Fruit fly (Drosophila melanogaster) whole organism, embryonic: Measurements from ENCODE around the gene spn-F.

Experiments used
- Atf6 ChIP-seq: fragments of 200-800 bp; sonication (Bioruptor generic); IDR thresholded peaks from 2 replicates; pipeline ENCODE4 v1.3.6; 2022; ENCODE audit warnings: missing biosample characterization, missing genetic modification characterization
- Awh ChIP-seq: fragments of 200-800 bp; sonication (Bioruptor generic); IDR thresholded peaks from 2 replicates; pipeline ENCODE4, ENCODE4 v1.3.6; 2022; ENCODE audit warnings: missing biosample characterization, missing genetic modification characterization
- Bdp1 ChIP-seq: fragments of 200-800 bp; sonication (Bioruptor generic); optimal IDR thresholded peaks from 3 replicates; lab custom pipeline; 2016; ENCODE audit warnings: missing biosample characterization, missing genetic modification characterization
- CG10267 ChIP-seq: fragments of 200-800 bp; sonication (Bioruptor generic); optimal IDR thresholded peaks from 2 replicates; lab custom pipeline; 2018; ENCODE audit warnings: missing biosample characterization, mild to moderate bottlenecking, missing genetic modification characterization, moderate library complexity
- CG10462 ChIP-seq: fragments of 200-800 bp; sonication (Bioruptor generic); optimal IDR thresholded peaks from 2 replicates; lab custom pipeline; 2016; ENCODE audit warnings: missing biosample characterization, missing genetic modification characterization
- CG10565 ChIP-seq: fragments of 200-800 bp; sonication (Bioruptor generic); optimal IDR thresholded peaks from 3 replicates; lab custom pipeline; 2016; ENCODE audit warnings: missing biosample characterization, mild to moderate bottlenecking, missing genetic modification characterization
- CG12299 ChIP-seq: fragments of 200-800 bp; sonication (Bioruptor generic); optimal IDR thresholded peaks from 2 replicates; lab custom pipeline; 2018; ENCODE audit warnings: missing biosample characterization, mild to moderate bottlenecking, missing genetic modification characterization
- CG1233 ChIP-seq: fragments of 200-800 bp; sonication (Bioruptor generic); optimal IDR thresholded peaks from 4 replicates; lab custom pipeline; 2018; ENCODE audit warnings: missing biosample characterization, mild to moderate bottlenecking, missing genetic modification characterization
- CG1529 ChIP-seq: fragments of 200-800 bp; sonication (Bioruptor generic); optimal IDR thresholded peaks from 3 replicates; lab custom pipeline; 2018; ENCODE audit warnings: missing biosample characterization, missing genetic modification characterization
- CG1603 ChIP-seq: fragments of 200-800 bp; sonication (Bioruptor generic); optimal IDR thresholded peaks from 2 replicates; lab custom pipeline; 2019; ENCODE audit warnings: missing biosample characterization, mild to moderate bottlenecking, missing genetic modification characterization, moderate library complexity
- CG1832 ChIP-seq: fragments of 200-800 bp; sonication (Bioruptor generic); optimal IDR thresholded peaks from 2 replicates; lab custom pipeline; 2017; ENCODE audit warnings: missing biosample characterization, mild to moderate bottlenecking, missing genetic modification characterization, inconsistent platforms
- CG18476 ChIP-seq: fragments of 200-800 bp; sonication (Bioruptor generic); optimal IDR thresholded peaks from 2 replicates; lab custom pipeline; 2016; ENCODE audit warnings: missing biosample characterization, mild to moderate bottlenecking, missing genetic modification characterization
- CG18764 ChIP-seq: fragments of 200-800 bp; sonication (Bioruptor generic); optimal IDR thresholded peaks from 3 replicates; lab custom pipeline; 2016; ENCODE audit warnings: missing biosample characterization, missing genetic modification characterization
- CG2202 ChIP-seq: fragments of 200-800 bp; sonication (Bioruptor generic); optimal IDR thresholded peaks from 2 replicates; lab custom pipeline; 2018; ENCODE audit warnings: missing biosample characterization, mild to moderate bottlenecking, missing genetic modification characterization
- CG2678 ChIP-seq: fragments of 200-800 bp; sonication (Bioruptor generic); optimal IDR thresholded peaks from 3 replicates; lab custom pipeline; 2019; ENCODE audit warnings: missing biosample characterization, mild to moderate bottlenecking, missing genetic modification characterization, moderate library complexity
- CG30403 ChIP-seq: fragments of 200-800 bp; sonication (Bioruptor generic); optimal IDR thresholded peaks from 3 replicates; lab custom pipeline; 2016; ENCODE audit warnings: missing biosample characterization, missing genetic modification characterization
- CG33213 ChIP-seq: fragments of 200-800 bp; sonication (Bioruptor generic); optimal IDR thresholded peaks from 3 replicates; lab custom pipeline; 2016; ENCODE audit warnings: missing biosample characterization, missing genetic modification characterization
- CG3995 ChIP-seq: fragments of 200-800 bp; sonication (Bioruptor generic); optimal IDR thresholded peaks from 3 replicates; lab custom pipeline; 2016; ENCODE audit warnings: missing biosample characterization, missing genetic modification characterization
- CG7839 ChIP-seq: fragments of 200-800 bp; sonication (Bioruptor generic); optimal IDR thresholded peaks from 3 replicates; lab custom pipeline; 2018; ENCODE audit warnings: missing biosample characterization, mild to moderate bottlenecking, missing genetic modification characterization, moderate library complexity
- CG8388 ChIP-seq: fragments of 200-800 bp; sonication (Bioruptor generic); optimal IDR thresholded peaks from 2 replicates; lab custom pipeline; 2019; ENCODE audit warnings: missing biosample characterization, mild to moderate bottlenecking, missing genetic modification characterization, moderate library complexity
- Dip3 ChIP-seq: fragments of 200-800 bp; sonication (Bioruptor generic); optimal IDR thresholded peaks from 3 replicates; lab custom pipeline; 2016; ENCODE audit warnings: missing biosample characterization, missing genetic modification characterization
- Doc3 ChIP-seq: fragments of 200-800 bp; sonication (Bioruptor generic); IDR thresholded peaks from 3 replicates; pipeline ENCODE4 v1.3.6; 2022; ENCODE audit warnings: missing biosample characterization, missing genetic modification characterization; ENCODE audit not compliant: partially characterized antibody
- Drgx ChIP-seq: fragments of 200-800 bp; sonication (Bioruptor generic); IDR thresholded peaks from 2 replicates; pipeline ENCODE4 v1.3.6; 2022; ENCODE audit warnings: missing biosample characterization, missing genetic modification characterization
- Elba2 ChIP-seq: fragments of 200-800 bp; sonication (Bioruptor generic); optimal IDR thresholded peaks from 3 replicates; lab custom pipeline; 2016; ENCODE audit warnings: missing biosample characterization, missing genetic modification characterization
- H15 ChIP-seq: fragments of 200-800 bp; sonication (Bioruptor generic); IDR thresholded peaks from 3 replicates; pipeline ENCODE4 v1.3.6; 2022; ENCODE audit warnings: missing biosample characterization, missing genetic modification characterization
- Hmr ChIP-seq: fragments of 200-800 bp; sonication (Bioruptor generic); optimal IDR thresholded peaks from 3 replicates; lab custom pipeline; 2017; ENCODE audit warnings: mild to moderate bottlenecking, missing biosample characterization, missing genetic modification reagents, missing genetic modification characterization
- Nf-YB ChIP-seq: fragments of 200-800 bp; sonication (Bioruptor generic); optimal IDR thresholded peaks from 3 replicates; lab custom pipeline; 2019; ENCODE audit warnings: missing biosample characterization, mild to moderate bottlenecking, missing genetic modification characterization, moderate library complexity
- Nf-YC ChIP-seq: fragments of 200-800 bp; optimal IDR thresholded peaks from 3 replicates; lab custom pipeline; 2019; ENCODE audit warnings: missing biosample characterization, mild to moderate bottlenecking, missing genetic modification characterization, moderate library complexity
- Pdp1 ChIP-seq, 2 experiments: fragments of 200-800 bp; sonication (Bioruptor generic); optimal IDR thresholded peaks; 3 replicates each; lab custom pipeline; 2016; ENCODE audit warnings: missing biosample characterization in 2 of 2, missing genetic modification characterization in 2 of 2, mild to moderate bottlenecking in 1 of 2, moderate library complexity in 1 of 2
- Ravus ChIP-seq: fragments of 200-800 bp; sonication (Bioruptor generic); IDR thresholded peaks from 2 replicates; pipeline ENCODE4 v1.3.6; 2022; ENCODE audit warnings: missing biosample characterization, missing genetic modification characterization
- Sry-β ChIP-seq: fragments of 200-800 bp; sonication (Bioruptor generic); optimal IDR thresholded peaks from 2 replicates; lab custom pipeline; 2018; ENCODE audit warnings: missing biosample characterization, mild to moderate bottlenecking, missing genetic modification characterization, moderate library complexity
- az2 ChIP-seq: fragments of 200-800 bp; sonication (Bioruptor generic); optimal IDR thresholded peaks from 3 replicates; lab custom pipeline; 2016; ENCODE audit warnings: missing biosample characterization, missing genetic modification characterization
- bab2 ChIP-seq: fragments of 200-800 bp; sonication (Bioruptor generic); optimal IDR thresholded peaks from 2 replicates; lab custom pipeline; 2016; ENCODE audit warnings: missing biosample characterization, missing genetic modification characterization
- bowl ChIP-seq: fragments of 200-800 bp; sonication (Bioruptor generic); IDR thresholded peaks from 2 replicates; pipeline ENCODE4 v1.3.6; 2022; ENCODE audit warnings: missing biosample characterization, missing genetic modification characterization
- corto ChIP-seq: fragments of 200-800 bp; sonication (Bioruptor generic); optimal IDR thresholded peaks from 2 replicates; lab custom pipeline; 2016; ENCODE audit warnings: missing biosample characterization, mild to moderate bottlenecking, missing genetic modification characterization, moderate library complexity
- fd96Cb ChIP-seq: fragments of 200-800 bp; sonication (Bioruptor generic); optimal IDR thresholded peaks from 2 replicates; lab custom pipeline; 2018; ENCODE audit warnings: missing biosample characterization, mild to moderate bottlenecking, missing genetic modification characterization, moderate library complexity
- ftz-f1 ChIP-seq: fragments of 200-800 bp; sonication (Bioruptor generic); optimal IDR thresholded peaks from 2 replicates; lab custom pipeline; 2016; ENCODE audit warnings: missing biosample characterization, missing genetic modification characterization
- grau ChIP-seq: fragments of 200-800 bp; optimal IDR thresholded peaks from 3 replicates; lab custom pipeline; 2019; ENCODE audit warnings: missing biosample characterization, mild to moderate bottlenecking, missing genetic modification characterization, moderate library complexity
- ham ChIP-seq: fragments of 200-800 bp; sonication (Bioruptor generic); IDR thresholded peaks from 2 replicates; pipeline ENCODE4 v1.3.6; 2022; ENCODE audit warnings: missing biosample characterization, missing genetic modification characterization
- her ChIP-seq: fragments of 200-800 bp; sonication (Bioruptor generic); optimal IDR thresholded peaks from 2 replicates; lab custom pipeline; 2016; ENCODE audit warnings: missing biosample characterization, missing genetic modification characterization
- jumu ChIP-seq: fragments of 200-800 bp; sonication (Bioruptor generic); optimal IDR thresholded peaks from 3 replicates; lab custom pipeline; 2016; ENCODE audit warnings: missing biosample characterization, missing genetic modification characterization
- lbe ChIP-seq: fragments of 200-800 bp; sonication (Bioruptor generic); optimal IDR thresholded peaks from 2 replicates; lab custom pipeline; 2016; ENCODE audit warnings: missing biosample characterization, mild to moderate bottlenecking, missing genetic modification characterization
- mld ChIP-seq: fragments of 200-800 bp; sonication (Bioruptor generic); IDR thresholded peaks from 3 replicates; pipeline ENCODE4 v1.3.6; 2022; ENCODE audit warnings: missing biosample characterization, missing genetic modification characterization; ENCODE audit not compliant: partially characterized antibody
- pita ChIP-seq: fragments of 200-800 bp; sonication (Bioruptor generic); optimal IDR thresholded peaks from 2 replicates; lab custom pipeline; 2017; ENCODE audit warnings: missing biosample characterization, mild to moderate bottlenecking, missing genetic modification characterization
- prd ChIP-seq, 3 experiments: fragments of >200 bp in 2 of 3; fragments of 200-800 bp in 1 of 3; sonication (Bioruptor generic) in 1 of 3; optimal IDR thresholded peaks in 2 of 3; IDR thresholded peaks in 1 of 3; 2 replicates in 2 of 3; 3 replicates in 1 of 3; pipeline versions ENCODE4 v1.3.6 to Lab custom; 2017 to 2022; ENCODE audit warnings: missing biosample characterization in 1 of 3, missing genetic modification characterization in 1 of 3
- sc ChIP-seq, 3 experiments: fragments of >200 bp in 2 of 3; fragments of 200-800 bp in 1 of 3; sonication (Bioruptor generic) in 1 of 3; optimal IDR thresholded peaks; 2 replicates in 2 of 3; 3 replicates in 1 of 3; lab custom pipeline; 2017; ENCODE audit warnings: mild to moderate bottlenecking in 1 of 3, missing biosample characterization in 1 of 3, missing genetic modification characterization in 1 of 3, missing genetic modification reagents in 1 of 3
- sr ChIP-seq: fragments of 200-800 bp; sonication (Bioruptor generic); IDR thresholded peaks from 3 replicates; pipeline ENCODE4 v1.3.6; 2022; ENCODE audit warnings: missing biosample characterization, missing genetic modification characterization
- ssp ChIP-seq: fragments of 200-800 bp; sonication (Bioruptor generic); IDR thresholded peaks from 2 replicates; pipeline ENCODE4 v1.3.6; 2022; ENCODE audit warnings: missing biosample characterization, missing genetic modification characterization
- tio ChIP-seq: fragments of 200-800 bp; sonication (Bioruptor generic); optimal IDR thresholded peaks from 2 replicates; lab custom pipeline; 2017; ENCODE audit warnings: missing biosample characterization, missing genetic modification characterization, inconsistent platforms
- ttk ChIP-seq: fragments of 200-800 bp; sonication (Bioruptor generic); IDR thresholded peaks from 2 replicates; pipeline ENCODE4 v2.1.2; 2022; ENCODE audit warnings: missing biosample characterization, missing genetic modification characterization

Gene spn-F

DNA sequence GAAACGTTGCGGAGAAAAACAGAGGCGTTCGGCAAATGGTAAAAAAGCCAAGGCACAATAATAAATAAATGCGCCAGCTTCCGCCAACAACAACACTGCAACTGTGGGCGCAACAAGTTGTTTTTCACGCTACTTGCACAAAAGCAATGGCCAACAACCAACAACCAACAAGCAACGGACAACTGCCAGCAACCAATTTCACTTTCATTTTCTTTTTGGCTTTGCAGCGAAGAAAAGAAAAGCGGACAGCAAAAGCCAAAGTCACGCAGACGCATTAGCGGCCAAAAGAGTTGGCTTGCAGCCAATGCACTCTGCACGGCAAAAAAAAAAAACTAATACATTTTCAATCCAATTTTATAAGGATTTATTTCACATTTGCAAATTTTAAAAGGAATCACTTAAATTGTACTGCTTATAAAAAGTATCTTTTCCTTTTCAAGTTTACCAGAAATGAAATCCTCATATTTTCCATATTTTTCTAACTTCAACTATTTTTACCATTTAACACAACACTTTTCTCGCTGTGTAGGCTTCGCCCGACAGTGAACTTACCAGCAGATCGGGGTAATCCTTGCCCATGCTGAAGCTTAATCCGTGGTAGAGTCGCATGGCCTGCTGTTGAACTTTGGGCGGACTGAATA is 3.7 kb upstream of the spn-F start:
- TF ChIP-seq CG2202, result no peak
- TF ChIP-seq Bdp1 (GFP tag; lab: Kevin White, UChicago), result no peak
- TF ChIP-seq fd96Cb, result no peak
- no peak for TF ChIP-seq tio (GFP tag; lab: Kevin White, UChicago)
- TF ChIP-seq CG33213 (GFP tag; lab: Kevin White, UChicago), result no peak
- no peak for TF ChIP-seq Doc3 (GFP tag; lab: Robert Waterston, UW)
- no peak for TF ChIP-seq sc (optimal IDR thresholded peaks at IDR 0.05; lab: Kevin White, UChicago)
- TF ChIP-seq sc (GFP tag; optimal IDR thresholded peaks at IDR 0.05; lab: Kevin White, UChicago), result no peak
- TF ChIP-seq CG18764 (GFP tag; lab: Kevin White, UChicago), result no peak
- no peak for TF ChIP-seq corto (GFP tag; lab: Kevin White, UChicago)
- no peak for TF ChIP-seq Pdp1 (GFP tag; optimal IDR thresholded peaks at IDR 0.05; lab: Kevin White, UChicago)
- no peak for TF ChIP-seq jumu (GFP tag; lab: Kevin White, UChicago)
- TF ChIP-seq ssp (GFP tag; lab: Robert Waterston, UW), result no peak
- peak; percentile 33 for TF ChIP-seq CG2678 (tag; lab: Kevin White, UChicago)
- no peak for TF ChIP-seq bab2
- TF ChIP-seq az2 (GFP tag; lab: Kevin White, UChicago), result peak; percentile 20
- TF ChIP-seq CG10267 (tag; lab: Kevin White, UChicago), result no peak
- TF ChIP-seq CG10565 (GFP tag; lab: Kevin White, UChicago), result no peak
- TF ChIP-seq Atf6, result no peak
- no peak for TF ChIP-seq CG1233 (GFP tag; lab: Kevin White, UChicago)
- TF ChIP-seq CG1529, result no peak
- no peak for TF ChIP-seq Dip3
- TF ChIP-seq CG7839, result peak; percentile 1
- no peak for TF ChIP-seq her (GFP tag; lab: Kevin White, UChicago)
- no peak for TF ChIP-seq Hmr
- no peak for TF ChIP-seq CG18476
- TF ChIP-seq ham (GFP tag; lab: Robert Waterston, UW), result no peak
- TF ChIP-seq CG3995 (GFP tag; lab: Kevin White, UChicago), result no peak
- no peak for TF ChIP-seq CG1603 (tag; lab: Kevin White, UChicago)
- TF ChIP-seq Drgx (GFP tag; lab: Robert Waterston, UW), result peak; percentile 55
- no peak for TF ChIP-seq CG30403 (GFP tag; lab: Kevin White, UChicago)
- no peak for TF ChIP-seq sr (GFP tag; lab: Robert Waterston, UW)
- TF ChIP-seq Ravus (GFP tag; lab: Robert Waterston, UW), result no peak
- TF ChIP-seq mld, result no peak
- TF ChIP-seq CG12299 (tag; lab: Kevin White, UChicago), result no peak
- TF ChIP-seq Sry-β (GFP tag; lab: Kevin White, UChicago), result no peak
- TF ChIP-seq Nf-YC (tag; lab: Kevin White, UChicago), result no peak
- no peak for TF ChIP-seq Nf-YB (GFP tag; lab: Kevin White, UChicago)
- no peak for TF ChIP-seq bowl
- TF ChIP-seq prd (optimal IDR thresholded peaks at IDR 0.05; lab: Kevin White, UChicago), result no peak
- TF ChIP-seq prd (GFP tag; IDR thresholded peaks at IDR 0.05; lab: Robert Waterston, UW), result peak; percentile 17; the same call in 1 of the 3 replicates
- no peak for TF ChIP-seq ttk (GFP tag; lab: Robert Waterston, UW)
- peak; percentile 4 for TF ChIP-seq CG8388 (GFP tag; lab: Kevin White, UChicago)
- TF ChIP-seq Awh (GFP tag; lab: Robert Waterston, UW), result no peak
- no peak for TF ChIP-seq H15 (GFP tag; lab: Robert Waterston, UW)
- TF ChIP-seq Elba2 (GFP tag; lab: Kevin White, UChicago), result no peak
- TF ChIP-seq pita (GFP tag; lab: Kevin White, UChicago), result no peak
- TF ChIP-seq grau (tag; lab: Kevin White, UChicago), result no peak
- no peak for TF ChIP-seq CG10462 (GFP tag; lab: Kevin White, UChicago)
- TF ChIP-seq CG1832 (GFP tag; lab: Kevin White, UChicago), result no peak
- TF ChIP-seq lbe, result no peak
- no peak for TF ChIP-seq ftz-f1
